Fruit fly (Drosophila melanogaster): ENCODE measurements around the gene CG14712.

Gene CG14712

DNA sequence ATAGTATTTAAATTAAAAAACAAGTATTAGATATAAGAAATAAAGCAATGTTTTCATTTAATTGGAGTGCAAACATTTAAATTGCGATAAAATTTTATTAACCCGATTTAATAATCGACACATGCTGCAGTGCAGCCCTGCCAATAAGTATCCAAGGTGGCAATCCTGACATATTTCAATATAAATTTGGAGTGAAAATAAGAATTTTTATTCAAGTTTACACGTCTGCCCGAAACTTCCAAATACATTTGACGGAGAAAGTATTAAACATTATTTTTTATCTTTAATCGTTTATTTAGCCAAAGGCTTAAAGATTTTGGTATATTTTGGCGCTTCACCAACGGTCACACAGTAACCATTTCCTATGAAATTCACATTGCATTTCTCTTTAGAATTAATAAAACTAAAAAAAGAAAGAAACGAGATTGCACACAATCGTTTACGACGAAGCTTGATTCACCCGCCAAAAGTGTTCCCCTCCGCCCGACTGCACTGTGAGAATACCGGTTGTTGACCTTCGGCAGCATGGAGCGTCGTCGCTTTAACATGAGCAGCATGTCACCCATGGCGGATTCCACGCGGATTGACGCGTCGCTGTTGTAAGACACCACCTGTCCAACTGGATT lies at the start of gene CG14712 (continued):
- TF ChIP-seq CG14050 (GFP tag; IDR thresholded peaks at IDR 0.05) = no peak
- TF ChIP-seq nerfin-2 (GFP tag; IDR thresholded peaks at IDR 0.05; ENCODE audit: partially characterized antibody) = peak; percentile 48; the same call in 1 of the 2 replicates
- TF ChIP-seq insv (GFP tag; optimal IDR thresholded peaks at IDR 0.05) = peak in 1 of 2 experiments; percentile 22
- TF ChIP-seq CG5245 (GFP tag; optimal IDR thresholded peaks at IDR 0.05) = no peak
- peak; percentile 37; the same call in 1 of the 3 replicates for TF ChIP-seq CG7963 (GFP tag; IDR thresholded peaks at IDR 0.05; ENCODE audit: partially characterized antibody)
- no peak for TF ChIP-seq Doc2 (GFP tag; IDR thresholded peaks at IDR 0.05)
- TF ChIP-seq z (GFP tag; IDR thresholded peaks at IDR 0.05) = no peak
- TF ChIP-seq NK7.1 (GFP tag; optimal IDR thresholded peaks at IDR 0.05) = no peak

DNA sequence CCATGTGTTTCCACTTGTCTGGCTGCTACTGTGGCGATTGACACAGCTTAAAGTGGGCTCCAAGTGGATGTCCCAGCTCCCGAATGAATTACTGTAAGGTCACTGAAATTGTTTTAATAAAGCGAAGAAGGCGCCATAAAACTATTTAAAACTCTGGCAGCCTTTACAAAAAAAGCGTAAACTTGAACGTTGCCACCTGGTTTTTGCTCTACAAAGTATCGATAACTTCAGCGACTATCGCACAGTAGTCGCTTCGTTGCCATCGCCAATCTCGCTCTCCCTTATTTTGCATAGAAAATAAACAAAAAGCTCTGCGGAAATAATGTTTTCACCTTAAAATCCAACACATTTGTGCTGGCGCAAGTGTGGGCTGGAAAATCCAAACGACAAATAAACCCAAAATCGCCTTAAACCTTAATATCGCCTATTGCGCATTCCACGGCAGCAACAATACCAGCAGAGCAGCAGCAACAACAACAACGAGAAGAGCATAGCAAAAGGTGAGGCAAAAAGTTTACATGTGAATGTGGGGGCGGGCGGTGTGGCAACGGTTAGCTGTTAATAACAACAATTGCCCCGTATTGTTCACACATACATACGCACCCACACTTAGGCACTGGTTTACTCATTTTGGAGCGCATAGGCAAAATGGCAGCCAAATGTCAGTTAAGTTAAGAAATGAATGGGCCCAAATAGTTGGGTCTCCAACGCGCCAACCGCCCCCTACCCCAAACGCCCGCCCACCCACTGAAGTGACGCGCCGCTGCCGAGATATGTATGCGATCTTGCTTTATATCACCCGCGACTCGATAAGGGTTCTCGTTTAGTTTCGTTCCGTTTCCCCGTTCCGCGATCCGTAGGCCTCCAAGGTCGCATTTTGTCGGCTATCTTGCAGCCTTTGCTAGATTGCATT lies 47.0 kb upstream of the CG14712 start, which contains the start of gene wkd:
TSS of gene wkd (plus strand) at position 237 of the 913 bp plus-strand sequence.
- peak; percentile 63 for TF ChIP-seq Ets97D (GFP tag; optimal IDR thresholded peaks at IDR 0.05)
- TF ChIP-seq CG8924 (tag; optimal IDR thresholded peaks at IDR 0.05) = no peak
- TF ChIP-seq crol (GFP tag; IDR thresholded peaks at IDR 0.05) = peak; percentile 82
- no peak for TF ChIP-seq CG9437 (GFP tag; optimal IDR thresholded peaks at IDR 0.05)
- no peak for TF ChIP-seq CG7372 (GFP tag; IDR thresholded peaks at IDR 0.05)
- TF ChIP-seq sna (GFP tag; IDR thresholded peaks at IDR 0.05; ENCODE audit: partially characterized antibody) = peak; percentile 81
- no peak for TF ChIP-seq Ssrp (tag; optimal IDR thresholded peaks at IDR 0.05)
- TF ChIP-seq vnd (GFP tag; IDR thresholded peaks at IDR 0.05; ENCODE audit: partially characterized antibody) = peak; percentile 69
- TF ChIP-seq fd3F (GFP tag; optimal IDR thresholded peaks at IDR 0.05) = no peak
- peak; percentile 30 for TF ChIP-seq exex (tag; optimal IDR thresholded peaks at IDR 0.05)
- TF ChIP-seq CG1529 (GFP tag; optimal IDR thresholded peaks at IDR 0.05) = no peak
- TF ChIP-seq CHES-1-like (GFP tag; optimal IDR thresholded peaks at IDR 0.05) = peak; percentile 52
- peak; percentile 13 for TF ChIP-seq mam (GFP tag; optimal IDR thresholded peaks at IDR 0.05)
- TF ChIP-seq hth (optimal IDR thresholded peaks at IDR 0.05) = no peak
- TF ChIP-seq BEAF-32 (GFP tag; optimal IDR thresholded peaks at IDR 0.05) = peak; percentile 91
- no peak for TF ChIP-seq CG32772 (GFP tag; IDR thresholded peaks at IDR 0.05)
- TF ChIP-seq knrl (GFP tag; IDR thresholded peaks at IDR 0.05; ENCODE audit: partially characterized antibody) = peak; percentile 87
- peak; percentile 51; the same call in 1 of the 2 replicates for TF ChIP-seq vvl (GFP tag; IDR thresholded peaks at IDR 0.05)
- TF ChIP-seq CG11560 (tag; IDR thresholded peaks at IDR 0.05) = no peak
- TF ChIP-seq MBD-R2 (GFP tag; IDR thresholded peaks at IDR 0.05) = peak; percentile 57
- peak; percentile 88 for TF ChIP-seq unc-4 (GFP tag; IDR thresholded peaks at IDR 0.05; ENCODE audit: partially characterized antibody)
- no peak for TF ChIP-seq CG17912 (GFP tag; optimal IDR thresholded peaks at IDR 0.05)
- TF ChIP-seq CG17829 (tag; optimal IDR thresholded peaks at IDR 0.05) = peak; percentile 13
- TF ChIP-seq Bgb (GFP tag; IDR thresholded peaks at IDR 0.05; ENCODE audit: partially characterized antibody) = peak; percentile 92
- TF ChIP-seq Atf3 (GFP tag; optimal IDR thresholded peaks at IDR 0.05) = no peak
- peak; percentile 73 for TF ChIP-seq CG3847 (GFP tag; IDR thresholded peaks at IDR 0.05)
- TF ChIP-seq nerfin-2 (GFP tag; IDR thresholded peaks at IDR 0.05; ENCODE audit: partially characterized antibody) = peak; percentile 53; the same call in 1 of the 2 replicates
- TF ChIP-seq grn (GFP tag; optimal IDR thresholded peaks at IDR 0.05) = peak; percentile 64
- TF ChIP-seq Sry-δ (GFP tag; optimal IDR thresholded peaks at IDR 0.05) = peak; percentile 97
- peak; percentile 86 for TF ChIP-seq pzg (GFP tag; optimal IDR thresholded peaks at IDR 0.05)
- peak; percentile 54 for TF ChIP-seq Myb (GFP tag; optimal IDR thresholded peaks at IDR 0.05)
- TF ChIP-seq CG1024 (GFP tag; IDR thresholded peaks at IDR 0.05) = no peak
- TF ChIP-seq mld (GFP tag; IDR thresholded peaks at IDR 0.05; ENCODE audit: partially characterized antibody) = peak; percentile 79; the same call in 1 of the 3 replicates
- peak; percentile 75; the same call in 1 of the 2 replicates for TF ChIP-seq tna (GFP tag; IDR thresholded peaks at IDR 0.05; ENCODE audit: partially characterized antibody)
- TF ChIP-seq CG13287 (GFP tag; IDR thresholded peaks at IDR 0.05; ENCODE audit: partially characterized antibody) = peak; percentile 94
- TF ChIP-seq CG4282 (GFP tag; optimal IDR thresholded peaks at IDR 0.05) = peak; percentile 15
- TF ChIP-seq HmgD (GFP tag; optimal IDR thresholded peaks at IDR 0.05) = peak; percentile 66
- TF ChIP-seq abd-A (tag; optimal IDR thresholded peaks at IDR 0.05) = no peak

All from whole organism, embryonic.